Fruit fly (Drosophila melanogaster) whole organism, embryonic: Measurements from ENCODE around the gene ec.

Experiments used
- Ada2b ChIP-seq: fragments of 200-800 bp; sonication (Bioruptor generic); IDR thresholded peaks from 2 replicates; pipeline ENCODE4 v1.3.6; 2022; ENCODE audit warnings: missing biosample characterization, missing genetic modification characterization
- Antp ChIP-seq: fragments of 200-800 bp; sonication (Bioruptor generic); optimal IDR thresholded peaks from 3 replicates; lab custom pipeline; 2016; ENCODE audit warnings: missing biosample characterization, missing genetic modification characterization
- BEAF-32 ChIP-seq: fragments of 200-800 bp; sonication (Bioruptor generic); optimal IDR thresholded peaks from 3 replicates; lab custom pipeline; 2017; ENCODE audit warnings: missing biosample characterization, missing genetic modification characterization, mild to moderate bottlenecking, moderate library complexity, missing genetic modification reagents
- Bdp1 ChIP-seq: fragments of 200-800 bp; sonication (Bioruptor generic); optimal IDR thresholded peaks from 3 replicates; lab custom pipeline; 2016; ENCODE audit warnings: missing biosample characterization, missing genetic modification characterization
- Blimp-1 ChIP-seq: fragments of 200-800 bp; sonication (Bioruptor generic); optimal IDR thresholded peaks from 3 replicates; lab custom pipeline; 2018; ENCODE audit warnings: missing biosample characterization, missing genetic modification characterization, mild to moderate bottlenecking, moderate library complexity, missing genetic modification reagents
- CG1024 ChIP-seq: fragments of 200-800 bp; sonication (Bioruptor generic); IDR thresholded peaks from 2 replicates; pipeline ENCODE4 v1.3.6; 2022; ENCODE audit warnings: missing biosample characterization, missing genetic modification characterization
- CG10366 ChIP-seq: fragments of 200-800 bp; sonication (Bioruptor generic); IDR thresholded peaks from 2 replicates; pipeline ENCODE4 v1.3.6; 2022; ENCODE audit warnings: missing biosample characterization, missing genetic modification characterization
- CG11398 ChIP-seq: fragments of 200-800 bp; sonication (Bioruptor generic); optimal IDR thresholded peaks from 2 replicates; lab custom pipeline; 2016; ENCODE audit warnings: missing biosample characterization, missing genetic modification characterization
- CG1233 ChIP-seq: fragments of 200-800 bp; sonication (Bioruptor generic); optimal IDR thresholded peaks from 4 replicates; lab custom pipeline; 2018; ENCODE audit warnings: missing biosample characterization, mild to moderate bottlenecking, missing genetic modification characterization
- CG13894 ChIP-seq: fragments of 200-800 bp; sonication (Bioruptor generic); optimal IDR thresholded peaks from 3 replicates; lab custom pipeline; 2018; ENCODE audit warnings: missing biosample characterization, mild to moderate bottlenecking, missing genetic modification characterization, moderate library complexity
- CG17361 ChIP-seq: fragments of 200-800 bp; sonication (Bioruptor generic); IDR thresholded peaks from 3 replicates; pipeline ENCODE4 v1.3.6; 2022; ENCODE audit warnings: missing biosample characterization, missing genetic modification characterization
- CG2116 ChIP-seq: fragments of 200-800 bp; sonication (Bioruptor generic); optimal IDR thresholded peaks from 3 replicates; lab custom pipeline; 2018; ENCODE audit warnings: missing biosample characterization, mild to moderate bottlenecking, missing genetic modification characterization
- CG2875 ChIP-seq: fragments of 200-800 bp; sonication (Bioruptor generic); optimal IDR thresholded peaks from 2 replicates; lab custom pipeline; 2017; ENCODE audit warnings: missing biosample characterization, mild to moderate bottlenecking, missing genetic modification characterization, missing genetic modification reagents
- CG30020 ChIP-seq: fragments of 200-800 bp; optimal IDR thresholded peaks from 2 replicates; lab custom pipeline; 2019; ENCODE audit warnings: missing biosample characterization, mild to moderate bottlenecking, missing genetic modification characterization, moderate library complexity
- CG31224 ChIP-seq: fragments of 200-800 bp; sonication (Bioruptor generic); IDR thresholded peaks from 2 replicates; pipeline ENCODE4 v1.3.6; 2022; ENCODE audit warnings: missing biosample characterization, missing genetic modification characterization
- CG32767 ChIP-seq: fragments of 200-800 bp; sonication (Bioruptor generic); IDR thresholded peaks from 2 replicates; pipeline ENCODE4 v1.3.6; 2022; ENCODE audit warnings: missing biosample characterization, missing genetic modification characterization
- CG4360 ChIP-seq: fragments of 200-800 bp; sonication (Bioruptor generic); IDR thresholded peaks from 2 replicates; pipeline ENCODE4 v1.3.6; 2022; ENCODE audit warnings: missing biosample characterization, missing genetic modification characterization
- CG4404 ChIP-seq: fragments of 200-800 bp; sonication (Bioruptor generic); IDR thresholded peaks from 2 replicates; pipeline ENCODE4 v1.3.6; 2022; ENCODE audit warnings: missing biosample characterization, missing genetic modification characterization
- CG5180 ChIP-seq: fragments of 200-800 bp; sonication (Bioruptor generic); optimal IDR thresholded peaks from 3 replicates; lab custom pipeline; 2017; ENCODE audit warnings: missing biosample characterization, missing genetic modification characterization, mild to moderate bottlenecking, moderate library complexity, missing genetic modification reagents
- CG6272 ChIP-seq: fragments of 200-800 bp; sonication (Bioruptor generic); IDR thresholded peaks from 2 replicates; pipeline ENCODE4 v1.3.6; 2022; ENCODE audit warnings: missing biosample characterization, missing genetic modification characterization
- CG6765 ChIP-seq: fragments of 200-800 bp; sonication (Bioruptor generic); optimal IDR thresholded peaks from 3 replicates; lab custom pipeline; 2017; ENCODE audit warnings: missing biosample characterization, mild to moderate bottlenecking, missing genetic modification characterization
- CG7928 ChIP-seq: fragments of 200-800 bp; sonication (Bioruptor generic); optimal IDR thresholded peaks from 2 replicates; lab custom pipeline; 2017; ENCODE audit warnings: missing biosample characterization, mild to moderate bottlenecking, missing genetic modification characterization
- CG8478 ChIP-seq: fragments of >200 bp; optimal IDR thresholded peaks from 2 replicates; lab custom pipeline; 2018
- CG9215 ChIP-seq: fragments of 200-800 bp; sonication (Bioruptor generic); IDR thresholded peaks from 2 replicates; pipeline ENCODE4 v1.3.6; 2022; ENCODE audit warnings: missing biosample characterization, missing genetic modification characterization
- Chrac-16 ChIP-seq: fragments of 200-800 bp; sonication (Bioruptor generic); optimal IDR thresholded peaks from 3 replicates; lab custom pipeline; 2016; ENCODE audit warnings: missing biosample characterization, missing genetic modification characterization
- Dip2 ChIP-seq: fragments of 200-800 bp; sonication (Bioruptor generic); IDR thresholded peaks from 2 replicates; pipeline ENCODE4 v1.3.6; 2022; ENCODE audit warnings: missing biosample characterization, missing genetic modification characterization
- Dp ChIP-seq: fragments of 200-800 bp; sonication (Bioruptor generic); optimal IDR thresholded peaks from 2 replicates; lab custom pipeline; 2018; ENCODE audit warnings: missing biosample characterization, mild to moderate bottlenecking, missing genetic modification characterization, moderate library complexity
- Dref ChIP-seq: fragments of 200-800 bp; sonication (Bioruptor generic); IDR thresholded peaks from 2 replicates; pipeline ENCODE4 v1.3.6; 2022; ENCODE audit warnings: missing biosample characterization, missing genetic modification characterization
- Fer2 ChIP-seq: fragments of 200-800 bp; sonication (Bioruptor generic); optimal IDR thresholded peaks from 2 replicates; lab custom pipeline; 2018; ENCODE audit warnings: missing biosample characterization, mild to moderate bottlenecking, missing genetic modification characterization, moderate library complexity
- Gug ChIP-seq: fragments of 200-800 bp; sonication (Bioruptor generic); IDR thresholded peaks from 4 replicates; pipeline ENCODE4 v1.3.6; 2022; ENCODE audit warnings: missing biosample characterization, missing genetic modification characterization
- Hey ChIP-seq: fragments of 200-800 bp; sonication (Bioruptor generic); optimal IDR thresholded peaks from 3 replicates; lab custom pipeline; 2018; ENCODE audit warnings: missing biosample characterization, mild to moderate bottlenecking, missing genetic modification characterization
- Lpt ChIP-seq: fragments of >200 bp; optimal IDR thresholded peaks from 2 replicates; lab custom pipeline; 2018; ENCODE audit warnings: missing biosample characterization, missing genetic modification characterization
- Mad ChIP-seq: fragments of 200-800 bp; sonication (Bioruptor generic); optimal IDR thresholded peaks from 2 replicates; lab custom pipeline; 2016; ENCODE audit warnings: missing biosample characterization, missing genetic modification characterization
- Poxn ChIP-seq: fragments of 200-800 bp; sonication (Bioruptor generic); IDR thresholded peaks from 2 replicates; pipeline ENCODE4 v1.3.6; 2022; ENCODE audit warnings: missing biosample characterization, missing genetic modification characterization
- Ptx1 ChIP-seq: fragments of 200-800 bp; sonication (Bioruptor generic); IDR thresholded peaks from 2 replicates; pipeline ENCODE4 v1.3.6; 2022; ENCODE audit warnings: missing biosample characterization, missing genetic modification characterization
- Rfx ChIP-seq: fragments of 200-800 bp; sonication (Bioruptor generic); IDR thresholded peaks from 2 replicates; pipeline ENCODE4 v1.3.6; 2022; ENCODE audit warnings: missing biosample characterization, missing genetic modification characterization
- Rx ChIP-seq: fragments of 200-800 bp; sonication (Bioruptor generic); IDR thresholded peaks from 2 replicates; pipeline ENCODE4 v1.3.6; 2022; ENCODE audit warnings: missing biosample characterization, missing genetic modification characterization
- Sin3A ChIP-seq: fragments of >200 bp; optimal IDR thresholded peaks from 2 replicates; lab custom pipeline; 2018
- ac ChIP-seq: fragments of 200-800 bp; sonication (Bioruptor generic); optimal IDR thresholded peaks from 3 replicates; lab custom pipeline; 2017; ENCODE audit warnings: missing biosample characterization, mild to moderate bottlenecking, missing genetic modification characterization
- dmrt99B ChIP-seq: fragments of 200-800 bp; sonication (Bioruptor generic); optimal IDR thresholded peaks from 2 replicates; lab custom pipeline; 2018; ENCODE audit warnings: missing biosample characterization, mild to moderate bottlenecking, missing genetic modification characterization, moderate library complexity
- fu2 ChIP-seq: fragments of 200-800 bp; sonication (Bioruptor generic); optimal IDR thresholded peaks from 2 replicates; lab custom pipeline; 2016; ENCODE audit warnings: missing biosample characterization, missing genetic modification characterization
- h ChIP-seq: fragments of >200 bp; optimal IDR thresholded peaks from 2 replicates; lab custom pipeline; 2017
- hb ChIP-seq: fragments of 200-800 bp; sonication (Bioruptor generic); IDR thresholded peaks from 3 replicates; pipeline ENCODE4 v1.3.6; 2022; ENCODE audit warnings: missing biosample characterization, missing genetic modification characterization; ENCODE audit not compliant: partially characterized antibody
- hth ChIP-seq: fragments of >200 bp; optimal IDR thresholded peaks from 2 replicates; lab custom pipeline; 2017; ENCODE audit warnings: inconsistent platforms
- kah ChIP-seq: fragments of 200-800 bp; sonication (Bioruptor generic); optimal IDR thresholded peaks from 2 replicates; lab custom pipeline; 2018; ENCODE audit warnings: missing biosample characterization, mild to moderate bottlenecking, missing genetic modification characterization
- lola ChIP-seq, 3 experiments: fragments of >200 bp in 2 of 3; fragments of 200-800 bp in 1 of 3; sonication (Bioruptor generic) in 1 of 3; optimal IDR thresholded peaks; 2 replicates each; lab custom pipeline; 2017 to 2019; ENCODE audit warnings: missing biosample characterization in 3 of 3, missing genetic modification characterization in 3 of 3, mild to moderate bottlenecking in 1 of 3, moderate library complexity in 1 of 3
- pzg ChIP-seq: fragments of 200-800 bp; sonication (Bioruptor generic); optimal IDR thresholded peaks from 3 replicates; lab custom pipeline; 2018; ENCODE audit warnings: missing biosample characterization, mild to moderate bottlenecking, missing genetic modification characterization, moderate library complexity
- schlank ChIP-seq: fragments of 200-800 bp; sonication (Bioruptor generic); optimal IDR thresholded peaks from 2 replicates; lab custom pipeline; 2018; ENCODE audit warnings: missing biosample characterization, mild to moderate bottlenecking, missing genetic modification characterization
- sima ChIP-seq: fragments of 200-800 bp; sonication (Bioruptor generic); optimal IDR thresholded peaks from 2 replicates; lab custom pipeline; 2016; ENCODE audit warnings: missing biosample characterization, missing genetic modification characterization
- tio ChIP-seq: fragments of 200-800 bp; sonication (Bioruptor generic); optimal IDR thresholded peaks from 2 replicates; lab custom pipeline; 2017; ENCODE audit warnings: missing biosample characterization, missing genetic modification characterization, inconsistent platforms
- wdn ChIP-seq: fragments of 200-800 bp; sonication (Bioruptor generic); IDR thresholded peaks from 2 replicates; pipeline ENCODE4 v1.3.6; 2022; ENCODE audit warnings: missing biosample characterization, missing genetic modification characterization
- zf30C ChIP-seq: fragments of 200-800 bp; sonication (Bioruptor generic); optimal IDR thresholded peaks from 3 replicates; lab custom pipeline; 2018; ENCODE audit warnings: missing biosample characterization, mild to moderate bottlenecking, missing genetic modification characterization
- zfh2 ChIP-seq: fragments of 200-800 bp; sonication (Bioruptor generic); optimal IDR thresholded peaks from 2 replicates; lab custom pipeline; 2016; ENCODE audit warnings: missing biosample characterization, missing genetic modification characterization

ec gene

DNA sequence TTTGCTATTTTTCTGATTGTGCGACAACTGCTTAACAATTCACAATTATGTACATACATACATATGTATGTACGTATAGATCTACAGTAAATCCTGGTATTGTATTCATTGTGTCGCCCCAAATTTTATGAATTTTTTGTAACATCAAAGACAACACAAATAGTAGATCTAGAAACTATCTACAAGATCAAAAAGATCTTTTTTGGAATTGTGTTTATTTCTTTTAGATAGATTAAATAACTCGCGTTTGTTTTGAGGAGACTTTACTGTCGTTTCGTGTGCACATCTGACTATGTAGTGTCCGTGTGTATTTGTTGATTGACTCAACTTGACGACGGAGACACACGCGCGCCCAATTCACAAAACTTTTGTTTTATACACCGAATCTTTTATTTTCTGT lies 37.2 kb upstream of the ec start (continued):
- TF ChIP-seq hb (GFP tag; lab: Robert Waterston, UW), result no peak
- TF ChIP-seq Dref (GFP tag; lab: Robert Waterston, UW), result no peak
- TF ChIP-seq schlank (tag; lab: Kevin White, UChicago), result peak; percentile 89
- 0 out of 2 replicates have a peak, but pooled peaks have one; percentile 11 for TF ChIP-seq CG4360 (GFP tag; lab: Robert Waterston, UW)
- peak; percentile 90 for TF ChIP-seq CG32767 (GFP tag; lab: Robert Waterston, UW)
- peak; percentile 63 for TF ChIP-seq CG11398 (GFP tag; lab: Kevin White, UChicago)
- peak; percentile 89 for TF ChIP-seq CG10366
- TF ChIP-seq ac (GFP tag; lab: Kevin White, UChicago), result peak; percentile 29
- no peak for TF ChIP-seq Dip2
- no peak for TF ChIP-seq hth
- TF ChIP-seq Fer2 (tag; lab: Kevin White, UChicago), result peak; percentile 91
- peak; percentile 75 for TF ChIP-seq CG1024 (GFP tag; lab: Robert Waterston, UW)
- peak; percentile 93 for TF ChIP-seq dmrt99B (tag; lab: Kevin White, UChicago)
- no peak for TF ChIP-seq CG8478 (lab: Kevin White, UChicago)
- no peak for TF ChIP-seq Sin3A
- TF ChIP-seq wdn (GFP tag; lab: Robert Waterston, UW), result peak; percentile 91
- peak; percentile 87 for TF ChIP-seq CG17361 (GFP tag; lab: Robert Waterston, UW)
- TF ChIP-seq CG1233 (GFP tag; lab: Kevin White, UChicago), result peak; percentile 87
- peak; percentile 84 for TF ChIP-seq tio
- peak; percentile 91 for TF ChIP-seq CG9215 (GFP tag; lab: Robert Waterston, UW)
- peak; percentile 66 for TF ChIP-seq CG7928 (GFP tag; lab: Kevin White, UChicago)
- TF ChIP-seq Mad (GFP tag; lab: Kevin White, UChicago), result peak; percentile 62
- peak; percentile 87 for TF ChIP-seq Antp (GFP tag; lab: Kevin White, UChicago)
- peak; percentile 13 for TF ChIP-seq sima (GFP tag; lab: Kevin White, UChicago)
- TF ChIP-seq zfh2 (GFP tag; lab: Kevin White, UChicago), result peak; percentile 90
- TF ChIP-seq CG5180 (GFP tag; lab: Kevin White, UChicago), result peak; percentile 68
- TF ChIP-seq Dp, result no peak
- peak; percentile 92 for TF ChIP-seq Ptx1 (GFP tag; lab: Robert Waterston, UW)
- TF ChIP-seq Gug, result peak; percentile 80
- peak; percentile 69 for TF ChIP-seq Rx (GFP tag; lab: Robert Waterston, UW)
- TF ChIP-seq pzg, result peak; percentile 15
- TF ChIP-seq Rfx (GFP tag; lab: Robert Waterston, UW), result peak; percentile 98
- TF ChIP-seq BEAF-32 (GFP tag; lab: Kevin White, UChicago), result no peak
- TF ChIP-seq CG6765 (GFP tag; lab: Kevin White, UChicago), result peak; percentile 87
- TF ChIP-seq CG30020 (tag; lab: Kevin White, UChicago), result peak; percentile 12
- no peak for TF ChIP-seq Lpt (GFP tag; lab: Kevin White, UChicago)
- TF ChIP-seq h (lab: Kevin White, UChicago), result no peak
- TF ChIP-seq Bdp1 (GFP tag; lab: Kevin White, UChicago), result peak; percentile 49
- peak in 1 of 3 experiments; percentile 45 for TF ChIP-seq lola (GFP tag; optimal IDR thresholded peaks at IDR 0.05; lab: Kevin White, UChicago)
- peak; percentile 81 for TF ChIP-seq Poxn (GFP tag; lab: Robert Waterston, UW)
- peak; percentile 44 for TF ChIP-seq CG2116 (GFP tag; lab: Kevin White, UChicago)
- TF ChIP-seq Blimp-1 (GFP tag; lab: Kevin White, UChicago), result peak; percentile 77
- TF ChIP-seq fu2 (GFP tag; lab: Kevin White, UChicago), result peak; percentile 91
- peak; percentile 83 for TF ChIP-seq CG4404 (GFP tag; lab: Robert Waterston, UW)
- no peak for TF ChIP-seq zf30C (GFP tag; lab: Kevin White, UChicago)
- no peak for TF ChIP-seq CG2875
- peak; percentile 96 for TF ChIP-seq CG13894
- TF ChIP-seq Ada2b (GFP tag; lab: Robert Waterston, UW), result peak; percentile 93
- peak; percentile 62 for TF ChIP-seq Hey (tag; lab: Kevin White, UChicago)
- peak; percentile 88 for TF ChIP-seq Chrac-16
- peak; percentile 91 for TF ChIP-seq CG31224 (GFP tag; lab: Robert Waterston, UW)
- TF ChIP-seq kah (GFP tag; lab: Kevin White, UChicago), result peak; percentile 72
- TF ChIP-seq CG6272 (GFP tag; lab: Robert Waterston, UW), result peak; percentile 87
